Fruit fly (Drosophila melanogaster) whole organism, prepupa: ENCODE results near the gene tefu.

ENCODE experiments used
- Blimp-1 ChIP-seq: fragments of 200-800 bp; sonication (Bioruptor generic); optimal IDR thresholded peaks from 3 replicates; lab custom pipeline; 2017; ENCODE audit warnings: missing biosample characterization, missing genetic modification characterization, mild to moderate bottlenecking, moderate library complexity, missing genetic modification reagents
- CG10669 ChIP-seq: fragments of 200-800 bp; sonication (Bioruptor generic); optimal IDR thresholded peaks from 3 replicates; lab custom pipeline; 2018; ENCODE audit warnings: missing biosample characterization, mild to moderate bottlenecking, missing genetic modification characterization, moderate library complexity
- CG11294 ChIP-seq: fragments of 200-800 bp; sonication (Bioruptor generic); IDR thresholded peaks from 2 replicates; pipeline ENCODE4 v1.3.6; 2022; ENCODE audit warnings: missing biosample characterization, missing genetic modification characterization
- CG11902 ChIP-seq: fragments of 200-800 bp; sonication (Bioruptor generic); optimal IDR thresholded peaks from 3 replicates; lab custom pipeline; 2016; ENCODE audit warnings: missing biosample characterization, missing genetic modification characterization
- CG15336 ChIP-seq: fragments of 200-800 bp; sonication (Bioruptor generic); IDR thresholded peaks from 2 replicates; pipeline ENCODE4 v1.3.6; 2022; ENCODE audit warnings: missing biosample characterization, missing genetic modification characterization
- CG1621 ChIP-seq: fragments of 200-800 bp; sonication (Bioruptor generic); optimal IDR thresholded peaks from 3 replicates; lab custom pipeline; 2018; ENCODE audit warnings: missing biosample characterization, mild to moderate bottlenecking, missing genetic modification characterization
- CG3032 ChIP-seq: fragments of 200-800 bp; optimal IDR thresholded peaks from 2 replicates; lab custom pipeline; 2019; ENCODE audit warnings: missing biosample characterization, mild to moderate bottlenecking, missing genetic modification characterization, moderate library complexity
- CG31627 ChIP-seq: fragments of 200-800 bp; sonication (Bioruptor generic); optimal IDR thresholded peaks from 3 replicates; lab custom pipeline; 2016; ENCODE audit warnings: missing biosample characterization, missing genetic modification characterization
- CG32006 ChIP-seq: fragments of 200-800 bp; sonication (Bioruptor generic); optimal IDR thresholded peaks from 3 replicates; lab custom pipeline; 2017; ENCODE audit warnings: missing biosample characterization, mild to moderate bottlenecking, missing genetic modification characterization
- CG3919 ChIP-seq: fragments of 200-800 bp; sonication (Bioruptor generic); optimal IDR thresholded peaks from 3 replicates; lab custom pipeline; 2016; ENCODE audit warnings: missing biosample characterization, missing genetic modification characterization
- CG6163 ChIP-seq: fragments of 200-800 bp; sonication (Bioruptor generic); IDR thresholded peaks from 3 replicates; pipeline ENCODE4 v1.3.6; 2022; ENCODE audit warnings: missing biosample characterization, missing genetic modification characterization
- CG6276 ChIP-seq: fragments of 200-800 bp; sonication (Bioruptor generic); optimal IDR thresholded peaks from 2 replicates; lab custom pipeline; 2017; ENCODE audit warnings: missing biosample characterization, mild to moderate bottlenecking, missing genetic modification characterization
- CG6792 ChIP-seq: fragments of 200-800 bp; sonication (Bioruptor generic); optimal IDR thresholded peaks from 3 replicates; lab custom pipeline; 2016; ENCODE audit warnings: missing biosample characterization, missing genetic modification characterization
- CG6854 ChIP-seq: fragments of 200-800 bp; sonication (Bioruptor generic); optimal IDR thresholded peaks from 2 replicates; lab custom pipeline; 2017; ENCODE audit warnings: missing biosample characterization, mild to moderate bottlenecking, missing genetic modification characterization
- CG7368 ChIP-seq: fragments of 200-800 bp; sonication (Bioruptor generic); optimal IDR thresholded peaks from 3 replicates; lab custom pipeline; 2016; ENCODE audit warnings: missing biosample characterization, missing genetic modification characterization
- CG8119 ChIP-seq: fragments of 200-800 bp; sonication (Bioruptor generic); IDR thresholded peaks from 3 replicates; pipeline ENCODE4 v1.3.6; 2022; ENCODE audit warnings: missing biosample characterization, missing genetic modification characterization
- CG8319 ChIP-seq: fragments of 200-800 bp; sonication (Bioruptor generic); optimal IDR thresholded peaks from 3 replicates; lab custom pipeline; 2016; ENCODE audit warnings: missing biosample characterization, missing genetic modification characterization
- CG8632 ChIP-seq: fragments of 200-800 bp; sonication (Bioruptor generic); optimal IDR thresholded peaks from 3 replicates; lab custom pipeline; 2016; ENCODE audit warnings: missing biosample characterization, missing genetic modification characterization
- CG9139 ChIP-seq: fragments of 200-800 bp; sonication (Bioruptor generic); optimal IDR thresholded peaks from 3 replicates; lab custom pipeline; 2017; ENCODE audit warnings: missing biosample characterization, mild to moderate bottlenecking, missing genetic modification characterization
- Eip78C ChIP-seq: fragments of 200-800 bp; sonication (Bioruptor generic); peaks from one replicate; lab custom pipeline; 2016; ENCODE audit warnings: missing biosample characterization, missing genetic modification characterization
- Eip93F ChIP-seq: fragments of 200-800 bp; sonication (Bioruptor generic); optimal IDR thresholded peaks from 2 replicates; lab custom pipeline; 2016; ENCODE audit warnings: missing biosample characterization, mild to moderate bottlenecking, missing genetic modification characterization
- Ets21C ChIP-seq: fragments of 200-800 bp; sonication (Bioruptor generic); optimal IDR thresholded peaks from 3 replicates; lab custom pipeline; 2016; ENCODE audit warnings: missing biosample characterization, missing genetic modification characterization
- Gug ChIP-seq: fragments of 200-800 bp; sonication (Bioruptor generic); IDR thresholded peaks from 2 replicates; pipeline ENCODE4 v1.3.6; 2022; ENCODE audit warnings: missing biosample characterization, missing genetic modification characterization
- Hr38 ChIP-seq: sonication (Bioruptor generic); optimal IDR thresholded peaks from 2 replicates; lab custom pipeline; 2016; ENCODE audit warnings: missing biosample characterization, missing genetic modification characterization
- Hr39 ChIP-seq: fragments of 200-800 bp; sonication (Bioruptor generic); optimal IDR thresholded peaks from 2 replicates; lab custom pipeline; 2016; ENCODE audit warnings: missing biosample characterization, missing genetic modification characterization
- Lpt ChIP-seq: fragments of 200-800 bp; sonication (Bioruptor generic); optimal IDR thresholded peaks from 3 replicates; lab custom pipeline; 2016; ENCODE audit warnings: missing biosample characterization, missing genetic modification characterization
- Smox ChIP-seq: fragments of 200-800 bp; sonication (Bioruptor generic); optimal IDR thresholded peaks from 3 replicates; lab custom pipeline; 2016; ENCODE audit warnings: missing biosample characterization, missing genetic modification characterization
- Sox102F ChIP-seq: fragments of 200-800 bp; sonication (Bioruptor generic); optimal IDR thresholded peaks from 2 replicates; lab custom pipeline; 2016; ENCODE audit warnings: missing biosample characterization, mild to moderate bottlenecking, missing genetic modification characterization
- Sox14 ChIP-seq: fragments of 200-800 bp; sonication (Bioruptor generic); optimal IDR thresholded peaks from 3 replicates; lab custom pipeline; 2016; ENCODE audit warnings: missing biosample characterization, missing genetic modification characterization
- acj6 ChIP-seq: fragments of 200-800 bp; sonication (Bioruptor generic); optimal IDR thresholded peaks from 3 replicates; lab custom pipeline; 2016; ENCODE audit warnings: missing biosample characterization, missing genetic modification characterization
- cyc ChIP-seq: fragments of 200-800 bp; sonication (Bioruptor generic); optimal IDR thresholded peaks from 3 replicates; lab custom pipeline; 2016; ENCODE audit warnings: missing biosample characterization, missing genetic modification characterization
- dac ChIP-seq: fragments of 200-800 bp; sonication (Bioruptor generic); optimal IDR thresholded peaks from 2 replicates; lab custom pipeline; 2017; ENCODE audit warnings: missing biosample characterization, mild to moderate bottlenecking, missing genetic modification characterization
- dsx ChIP-seq: fragments of 200-800 bp; optimal IDR thresholded peaks from 3 replicates; lab custom pipeline; 2019; ENCODE audit warnings: missing biosample characterization, mild to moderate bottlenecking, missing genetic modification characterization, moderate library complexity; ENCODE audit not compliant: poor library complexity, severe bottlenecking
- eg ChIP-seq: fragments of 200-800 bp; sonication (Bioruptor generic); IDR thresholded peaks from 3 replicates; pipeline ENCODE4 v1.3.6; 2022; ENCODE audit warnings: missing biosample characterization, missing genetic modification characterization
- esn ChIP-seq: fragments of 200-800 bp; sonication (Bioruptor generic); optimal IDR thresholded peaks from 2 replicates; lab custom pipeline; 2016; ENCODE audit warnings: missing biosample characterization, mild to moderate bottlenecking, missing genetic modification characterization, moderate library complexity
- fd59A ChIP-seq: fragments of 200-800 bp; sonication (Bioruptor generic); optimal IDR thresholded peaks from 2 replicates; lab custom pipeline; 2017; ENCODE audit warnings: missing biosample characterization, mild to moderate bottlenecking, missing genetic modification characterization, missing genetic modification reagents
- fd85E ChIP-seq: fragments of 200-800 bp; sonication (Bioruptor generic); optimal IDR thresholded peaks from 3 replicates; lab custom pipeline; 2016; ENCODE audit warnings: missing biosample characterization, missing genetic modification characterization
- lz ChIP-seq: fragments of 200-800 bp; sonication (Bioruptor generic); optimal IDR thresholded peaks from 3 replicates; lab custom pipeline; 2016; ENCODE audit warnings: missing biosample characterization, missing genetic modification characterization
- net ChIP-seq: fragments of 200-800 bp; sonication (Bioruptor generic); optimal IDR thresholded peaks from 3 replicates; lab custom pipeline; 2016; ENCODE audit warnings: missing biosample characterization, missing genetic modification characterization
- salr ChIP-seq, 2 experiments: fragments of 200-800 bp; sonication (Bioruptor generic); optimal IDR thresholded peaks; 3 replicates each; lab custom pipeline; 2016 to 2018; ENCODE audit warnings: missing biosample characterization in 2 of 2, missing genetic modification characterization in 2 of 2, mild to moderate bottlenecking in 1 of 2
- topi ChIP-seq: fragments of 200-800 bp; sonication (Bioruptor generic); optimal IDR thresholded peaks from 3 replicates; lab custom pipeline; 2016; ENCODE audit warnings: missing biosample characterization, missing genetic modification characterization
- vri ChIP-seq: fragments of 200-800 bp; sonication (Bioruptor generic); optimal IDR thresholded peaks from 3 replicates; lab custom pipeline; 2016; ENCODE audit warnings: missing biosample characterization, mild to moderate bottlenecking, missing genetic modification characterization

Gene tefu

DNA sequence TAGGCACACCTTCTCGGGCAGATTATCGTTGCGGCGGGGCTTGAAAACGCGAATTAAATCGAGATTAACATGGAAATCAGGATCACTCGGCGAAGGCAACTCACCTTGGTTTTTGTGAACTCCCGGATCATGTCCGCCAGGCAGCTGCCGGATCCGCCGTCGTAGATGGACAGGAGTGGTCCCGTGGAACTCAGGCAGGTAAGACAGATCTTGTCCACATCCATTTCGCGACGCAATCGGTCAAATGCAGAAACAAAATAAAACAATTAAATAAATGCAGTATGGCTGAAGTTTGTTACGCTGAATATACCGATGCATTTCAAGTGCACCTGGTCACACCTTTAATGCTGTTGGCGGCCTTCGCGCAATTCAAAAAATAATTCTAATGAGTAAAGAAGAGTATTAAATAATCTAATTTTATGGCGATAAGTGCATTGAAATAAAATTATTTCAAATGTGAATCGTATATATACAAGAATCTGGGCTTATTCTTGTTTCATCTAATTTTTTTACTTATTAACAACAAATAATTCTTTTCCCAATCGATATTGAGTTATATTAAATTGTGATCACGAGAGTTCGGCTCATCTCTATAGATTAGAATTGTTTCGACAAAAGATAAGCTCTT lies 28.6 kb downstream of the tefu start, which contains the start of the genes CG6654 and CG4210:
Gene CG6654, minus strand, starts transcription at position 297 of the 628 bp plus-strand sequence.
Gene CG4210, plus strand, starts transcription at position 613 of the 628 bp plus-strand sequence.
- TF ChIP-seq cyc (GFP tag; lab: Kevin White, UChicago) (peak; percentile 30), Sox14 (GFP tag; lab: Kevin White, UChicago) (peak; percentile 33), dsx (no peak), topi (no peak), CG6276 (no peak), CG11902 (GFP tag; lab: Kevin White, UChicago) (no peak), CG6163 (GFP tag; lab: Robert Waterston, UW) (no peak), esn (peak; percentile 35), CG32006 (GFP tag; lab: Kevin White, UChicago) (no peak), fd59A (GFP tag; lab: Kevin White, UChicago) (no peak), CG31627 (peak; percentile 8), CG6854 (GFP tag; lab: Kevin White, UChicago) (no peak), CG15336 (no peak), acj6 (no peak), CG8632 (no peak), dac (GFP tag; lab: Kevin White, UChicago) (no peak), CG3032 (tag; lab: Kevin White, UChicago) (peak; percentile 4), eg (GFP tag; lab: Robert Waterston, UW) (no peak), Hr38 (GFP tag; lab: Kevin White, UChicago) (no peak), Eip93F (no peak)

DNA sequence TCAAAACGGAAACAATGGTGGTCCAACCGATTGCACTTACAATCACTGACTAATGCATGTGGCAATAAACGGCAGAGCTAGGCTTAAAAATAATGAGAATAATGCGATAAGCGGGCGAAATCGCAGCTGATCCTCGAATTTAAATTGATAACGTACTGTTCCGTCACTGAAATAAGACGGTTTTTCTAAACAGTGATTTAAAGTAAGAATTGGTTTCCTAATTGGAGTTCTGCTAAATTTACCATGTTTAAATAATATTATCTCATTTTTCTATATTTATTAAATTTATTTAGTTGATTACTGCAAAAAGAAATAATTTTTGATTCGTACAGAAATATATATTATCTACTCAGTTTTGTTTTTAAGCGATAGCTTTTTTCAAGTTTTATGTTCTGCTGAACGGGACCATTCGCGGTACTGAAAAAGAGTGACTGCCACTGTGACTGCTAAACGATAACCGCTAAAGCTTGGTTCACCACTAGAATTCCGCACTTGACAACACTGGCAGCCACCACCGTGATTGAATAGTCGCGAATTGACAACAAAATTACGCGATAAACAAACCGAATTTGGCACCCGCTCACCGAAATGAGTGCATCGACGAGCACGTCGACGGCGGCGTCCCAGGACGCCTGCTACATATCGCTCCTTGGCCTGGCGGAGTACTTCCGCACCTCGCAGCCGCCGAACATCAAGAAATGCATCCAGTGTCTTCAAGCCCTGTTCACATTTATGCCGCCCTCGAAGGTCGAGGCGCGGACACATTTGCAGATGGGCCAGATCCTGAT lies 33.1 kb downstream of the tefu start, which contains the start of the genes Spn88Eb and Mau2:
Gene Spn88Eb, minus strand, starts transcription at position 51 of the 788 bp plus-strand sequence.
Gene Mau2, plus strand, starts transcription at position 493 of the 788 bp plus-strand sequence.
- TF ChIP-seq Hr39 (GFP tag; lab: Kevin White, UChicago), result no peak
- peak; percentile 52 for TF ChIP-seq esn
- peak; percentile 62 for TF ChIP-seq CG3032 (tag; lab: Kevin White, UChicago)
- no peak for TF ChIP-seq Blimp-1 (GFP tag; lab: Kevin White, UChicago)
- peak; percentile 70 for TF ChIP-seq eg (GFP tag; lab: Robert Waterston, UW)
- peak; percentile 49 for TF ChIP-seq Sox14 (GFP tag; lab: Kevin White, UChicago)
- peak; percentile 58 for TF ChIP-seq lz (GFP tag; lab: Kevin White, UChicago)
- TF ChIP-seq net (GFP tag; lab: Kevin White, UChicago), result no peak
- TF ChIP-seq Gug, result peak; percentile 60
- TF ChIP-seq CG31627, result peak; percentile 63
- TF ChIP-seq CG6792 (GFP tag; lab: Kevin White, UChicago), result peak; percentile 8
- no peak for TF ChIP-seq CG9139 (GFP tag; lab: Kevin White, UChicago)
- no peak for TF ChIP-seq salr (GFP tag; optimal IDR thresholded peaks at IDR 0.05; lab: Kevin White, UChicago)
- TF ChIP-seq Lpt (GFP tag; lab: Kevin White, UChicago), result no peak
- TF ChIP-seq CG11294 (GFP tag; lab: Robert Waterston, UW), result peak; percentile 43; the same call in 1 of the 2 replicates
- no peak for TF ChIP-seq Hr38 (GFP tag; lab: Kevin White, UChicago)
- TF ChIP-seq CG6163 (GFP tag; lab: Robert Waterston, UW), result peak; percentile 18; the same call in 1 of the 3 replicates
- TF ChIP-seq cyc (GFP tag; lab: Kevin White, UChicago), result peak; percentile 52
- TF ChIP-seq Eip93F, result peak; percentile 33
- TF ChIP-seq, all 60 proteins: peak for 12

DNA sequence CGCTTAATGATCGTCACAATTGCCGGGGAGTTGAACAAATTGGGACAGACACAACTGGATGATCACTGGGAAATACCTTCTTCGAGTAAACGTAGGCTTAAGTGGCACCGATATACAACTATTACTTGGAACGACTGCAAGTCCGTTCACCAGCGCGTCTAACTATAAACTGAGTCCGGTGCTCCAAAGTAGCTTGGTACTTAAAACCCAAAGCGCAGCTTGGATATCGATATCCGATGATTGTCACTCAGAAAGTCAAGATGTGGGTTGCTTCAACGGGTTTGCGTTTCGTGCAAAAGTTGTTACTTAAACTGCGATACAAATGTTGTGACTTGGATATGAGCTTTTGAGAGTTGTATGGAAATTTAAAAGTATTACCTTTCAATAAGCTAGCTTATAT lies 35.8 kb downstream of the tefu start, which contains the start of gene Spn88Ea:
Gene Spn88Ea, minus strand, starts transcription at position 175 of the 400 bp plus-strand sequence.
- no peak for TF ChIP-seq vri
- TF ChIP-seq eg (GFP tag; lab: Robert Waterston, UW), result peak; percentile 46; the same call in 1 of the 3 replicates
- TF ChIP-seq fd85E, result no peak
- no peak for TF ChIP-seq fd59A (GFP tag; lab: Kevin White, UChicago)
- no peak for TF ChIP-seq esn
- TF ChIP-seq Gug, result no peak
- TF ChIP-seq cyc (GFP tag; lab: Kevin White, UChicago), result no peak
- no peak for TF ChIP-seq CG8319 (GFP tag; lab: Kevin White, UChicago)
- no peak for TF ChIP-seq acj6
- TF ChIP-seq CG8632, result no peak
- no peak for TF ChIP-seq Hr39 (GFP tag; lab: Kevin White, UChicago)
- TF ChIP-seq lz (GFP tag; lab: Kevin White, UChicago), result peak; percentile 1
- no peak for TF ChIP-seq Smox (GFP tag; lab: Kevin White, UChicago)
- peak; percentile 13 for TF ChIP-seq dsx
- TF ChIP-seq CG3919, result peak; percentile 25
- TF ChIP-seq Lpt (GFP tag; lab: Kevin White, UChicago), result no peak
- no peak for TF ChIP-seq CG10669 (GFP tag; lab: Kevin White, UChicago)
- peak; percentile 35; the same call in 1 of the 2 replicates for TF ChIP-seq CG15336
- peak; percentile 5 for TF ChIP-seq CG1621
- no peak for TF ChIP-seq Sox102F (GFP tag; lab: Kevin White, UChicago)
- peak; percentile 59 for TF ChIP-seq Eip78C
- peak; percentile 37; the same call in 2 of the 3 replicates for TF ChIP-seq CG6163 (GFP tag; lab: Robert Waterston, UW)
- no peak for TF ChIP-seq Ets21C
- TF ChIP-seq CG8119 (GFP tag; lab: Robert Waterston, UW), result no peak
- no peak for TF ChIP-seq CG3032 (tag; lab: Kevin White, UChicago)
- TF ChIP-seq CG7368, result no peak
